Worm (Caenorhabditis elegans): Measurements from ENCODE around the gene trx-1.

The trx-1 gene

ce11 chrII:7708540-7708939 lies 44.9 kb downstream of the trx-1 start, which contains the start of gene B0495.9 (continued):
- no peak for TF ChIP-seq zip-4 (GFP tag; optimal IDR thresholded peaks at IDR 0.05)
- TF ChIP-seq nhr-90 (tag; optimal IDR thresholded peaks at IDR 0.05; ENCODE audit: poor library complexity), result peak; percentile 47
- TF ChIP-seq fos-1 (tag; optimal IDR thresholded peaks at IDR 0.05), result no peak
- peak; percentile 34 for TF ChIP-seq irx-1 (tag; optimal IDR thresholded peaks at IDR 0.05)
- TF ChIP-seq lir-3 (tag; optimal IDR thresholded peaks at IDR 0.05; ENCODE audit: poor library complexity), result peak; percentile 26
- TF ChIP-seq nhr-20 (tag; optimal IDR thresholded peaks at IDR 0.05), result peak; percentile 41
- no peak for TF ChIP-seq pag-3 (tag; optimal IDR thresholded peaks at IDR 0.05; ENCODE audit: borderline replicate concordance, insufficient read depth)
- TF ChIP-seq alr-1 (tag; optimal IDR thresholded peaks at IDR 0.05; ENCODE audit: borderline replicate concordance), result no peak
- TF ChIP-seq ceh-8 (GFP tag; optimal IDR thresholded peaks at IDR 0.05), result no peak
- no peak for TF ChIP-seq fkh-8 (tag; optimal IDR thresholded peaks at IDR 0.05)
- no peak for TF ChIP-seq efl-3 (GFP tag; optimal IDR thresholded peaks at IDR 0.05)
- TF ChIP-seq ceh-88 (GFP tag; IDR thresholded peaks at IDR 0.05), result no peak
- no peak for TF ChIP-seq nhr-11 (tag; optimal IDR thresholded peaks at IDR 0.05)
- no peak for TF ChIP-seq ama-1 (optimal IDR thresholded peaks at IDR 0.05)
- peak; percentile 58; the same call in 1 of the 2 replicates for TF ChIP-seq mab-9 (GFP tag; IDR thresholded peaks at IDR 0.05)
- no peak for TF ChIP-seq ces-1 (GFP tag; optimal IDR thresholded peaks at IDR 0.05)
- TF ChIP-seq ztf-4 (tag; optimal IDR thresholded peaks at IDR 0.05), result no peak
- TF ChIP-seq dpl-1 (GFP tag; optimal IDR thresholded peaks at IDR 0.05), result peak; percentile 42 to 54 (median 52)
- TF ChIP-seq skn-1 (tag; optimal IDR thresholded peaks at IDR 0.05), result peak; percentile 51
- TF ChIP-seq lin-13 (GFP tag; optimal IDR thresholded peaks at IDR 0.05), result no peak
- TF ChIP-seq nhr-19 (GFP tag; conservative IDR thresholded peaks at IDR 0.05), result peak; percentile 48
- no peak for TF ChIP-seq nhr-237 (tag; optimal IDR thresholded peaks at IDR 0.05)
- TF ChIP-seq tbx-2 (tag; optimal IDR thresholded peaks at IDR 0.05), result peak; percentile 1
- TF ChIP-seq lin-39 (tag; optimal IDR thresholded peaks at IDR 0.05), result peak; percentile 31
- TF ChIP-seq fkh-4 (tag; optimal IDR thresholded peaks at IDR 0.05; ENCODE audit: borderline replicate concordance), result no peak
- TF ChIP-seq unc-130 (tag; optimal IDR thresholded peaks at IDR 0.05), result peak; percentile 17
- no peak for TF ChIP-seq ceh-63 (GFP tag; optimal IDR thresholded peaks at IDR 0.05)
- TF ChIP-seq mef-2 (tag; optimal IDR thresholded peaks at IDR 0.05), result no peak
- no peak for TF ChIP-seq unc-62 (GFP tag; optimal IDR thresholded peaks at IDR 0.05)
- no peak for TF ChIP-seq hpl-2 (GFP tag; optimal IDR thresholded peaks at IDR 0.05)
- TF ChIP-seq hlh-4 (tag; optimal IDR thresholded peaks at IDR 0.05), result no peak
- TF ChIP-seq nhr-84 (tag; optimal IDR thresholded peaks at IDR 0.05), result no peak
- no peak for TF ChIP-seq egl-27 (tag; optimal IDR thresholded peaks at IDR 0.05)
- peak; percentile 29 for TF ChIP-seq elt-2 (tag; optimal IDR thresholded peaks at IDR 0.05)
- TF ChIP-seq pqm-1 (tag; optimal IDR thresholded peaks at IDR 0.05), result no peak
- no peak for TF ChIP-seq sptf-1 (tag; optimal IDR thresholded peaks at IDR 0.05)
- TF ChIP-seq hlh-17 (GFP tag; optimal IDR thresholded peaks at IDR 0.05; ENCODE audit: borderline replicate concordance), result no peak
- no peak for TF ChIP-seq unc-30 (tag; optimal IDR thresholded peaks at IDR 0.05)
- TF ChIP-seq lin-14 (GFP tag; optimal IDR thresholded peaks at IDR 0.05), result peak; percentile 42
- TF ChIP-seq vab-15 (tag; optimal IDR thresholded peaks at IDR 0.05), result no peak
- peak; percentile 54 for TF ChIP-seq nhr-47 (tag; optimal IDR thresholded peaks at IDR 0.05)
- TF ChIP-seq mdl-1 (tag; optimal IDR thresholded peaks at IDR 0.05), result peak in 1 of 2 experiments; percentile 12
- TF ChIP-seq xbp-1 (tag; optimal IDR thresholded peaks at IDR 0.05), result peak; percentile 42
- TF ChIP-seq sup-37 (GFP tag; optimal IDR thresholded peaks at IDR 0.05), result no peak
- no peak for TF ChIP-seq tlp-1 (tag; optimal IDR thresholded peaks at IDR 0.05)
- no peak for TF ChIP-seq jun-1 (tag; optimal IDR thresholded peaks at IDR 0.05)
- TF ChIP-seq C34B4.2 (tag; optimal IDR thresholded peaks at IDR 0.05), result no peak
- TF ChIP-seq nhr-28 (tag; optimal IDR thresholded peaks at IDR 0.05), result no peak
- TF ChIP-seq isw-1 (GFP tag; IDR thresholded peaks at IDR 0.05), result peak; percentile 31; the same call in 1 of the 2 replicates
- TF ChIP-seq F16B12.6 (tag; optimal IDR thresholded peaks at IDR 0.05), result peak; percentile 47
- TF ChIP-seq nhr-85 (tag), result peak; percentile 56
- TF ChIP-seq fkh-10 (GFP tag; optimal IDR thresholded peaks at IDR 0.05), result no peak
- peak; percentile 26 for TF ChIP-seq C04F5.9 (tag; optimal IDR thresholded peaks at IDR 0.05)
